Worm (Caenorhabditis elegans) whole organism, young adult: ENCODE data around the gene F57E7.2.

Experiments
- B0019.2 ChIP-seq: fragments of 200-800 bp; sonication (Bioruptor generic); conservative IDR thresholded peaks from 2 replicates; pipeline ENCODE4 v1.3.6; 2022; ENCODE audit warnings: missing genetic modification reagents, missing genetic modification characterization, missing compliant biosample characterization
- C06A6.2 ChIP-seq: fragments of 200-800 bp; sonication (Bioruptor generic); conservative IDR thresholded peaks from 2 replicates; pipeline ENCODE4 v1.3.6; 2022; ENCODE audit warnings: missing genetic modification characterization, missing compliant biosample characterization
- D2030.7 ChIP-seq: fragments of 200-800 bp; sonication (Bioruptor generic); IDR thresholded peaks from 2 replicates; pipeline ENCODE4 v1.3.6; 2022; ENCODE audit warnings: missing genetic modification reagents, missing genetic modification characterization, missing compliant biosample characterization
- F37B4.10 ChIP-seq: fragments of 200-800 bp; sonication (Bioruptor generic); IDR thresholded peaks from 2 replicates; pipeline ENCODE4 v1.3.6; 2022; ENCODE audit warnings: missing genetic modification characterization, missing compliant biosample characterization
- F57C9.4 ChIP-seq: sonication (generic microtip); optimal IDR thresholded peaks from 2 replicates; lab custom pipeline; 2017; ENCODE audit warnings: mild to moderate bottlenecking, missing genetic modification characterization, missing compliant biosample characterization
- T26A5.8 ChIP-seq: sonication (generic microtip); optimal IDR thresholded peaks from 2 replicates; lab custom pipeline; 2016; ENCODE audit warnings: missing genetic modification characterization, missing compliant biosample characterization
- bed-1 ChIP-seq: fragments of 200-800 bp; sonication (Bioruptor generic); IDR thresholded peaks from 2 replicates; pipeline ENCODE4 v1.3.6; 2022; ENCODE audit warnings: missing genetic modification reagents, missing genetic modification characterization, missing compliant biosample characterization
- ceh-27 ChIP-seq: fragments of 200-800 bp; sonication (Bioruptor generic); optimal IDR thresholded peaks from 2 replicates; lab custom pipeline; 2018; ENCODE audit warnings: mild to moderate bottlenecking, missing genetic modification characterization, moderate library complexity, missing compliant biosample characterization
- efl-1 ChIP-seq: fragments of 150-350 bp; optimal IDR thresholded peaks from 2 replicates; lab custom pipeline; 2014; ENCODE audit warnings: missing biosample characterization, missing genetic modification reagents, missing genetic modification characterization
- egl-44 ChIP-seq: fragments of 200-800 bp; sonication (Bioruptor generic); IDR thresholded peaks from 2 replicates; pipeline ENCODE4 v1.3.6; 2022; ENCODE audit warnings: missing genetic modification reagents, missing genetic modification characterization, missing compliant biosample characterization
- egrh-3 ChIP-seq: fragments of 200-800 bp; sonication (Bioruptor generic); IDR thresholded peaks from 2 replicates; pipeline ENCODE4 v1.3.6; 2022; ENCODE audit warnings: missing genetic modification reagents, missing genetic modification characterization, missing compliant biosample characterization
- fkh-3 ChIP-seq: sonication (generic microtip); optimal IDR thresholded peaks from 2 replicates; lab custom pipeline; 2016; ENCODE audit warnings: mild to moderate bottlenecking, missing genetic modification characterization, missing compliant biosample characterization
- hmg-1.2 ChIP-seq: fragments of 200-800 bp; sonication (Bioruptor generic); IDR thresholded peaks from 2 replicates; pipeline ENCODE4 v1.3.6; 2022; ENCODE audit warnings: missing genetic modification reagents, missing genetic modification characterization, missing compliant biosample characterization
- lag-1 ChIP-seq: fragments of 200-800 bp; sonication (Bioruptor generic); IDR thresholded peaks from 2 replicates; pipeline ENCODE4 v1.3.6; 2022; ENCODE audit warnings: missing genetic modification reagents, missing genetic modification characterization, missing compliant biosample characterization
- lin-40 ChIP-seq: sonication (generic microtip); optimal IDR thresholded peaks from 2 replicates; lab custom pipeline; 2016; ENCODE audit warnings: missing genetic modification characterization, mild to moderate bottlenecking, missing compliant biosample characterization, missing genotype, missing genetic modification reagents
- lin-54 ChIP-seq: fragments of 200-800 bp; sonication (Bioruptor generic); optimal IDR thresholded peaks from 2 replicates; lab custom pipeline; 2018; ENCODE audit warnings: mild to moderate bottlenecking, missing genetic modification characterization, missing compliant biosample characterization
- nfyb-1 ChIP-seq: fragments of 200-800 bp; sonication (Bioruptor generic); IDR thresholded peaks from 2 replicates; pipeline ENCODE4 v1.3.6; 2022; ENCODE audit warnings: missing genetic modification reagents, missing genetic modification characterization, missing compliant biosample characterization
- nhr-27 ChIP-seq: fragments of 200-800 bp; sonication (Bioruptor generic); optimal IDR thresholded peaks from 2 replicates; lab custom pipeline; 2018; ENCODE audit warnings: mild to moderate bottlenecking, missing genetic modification characterization, moderate library complexity, missing compliant biosample characterization
- nhr-80 ChIP-seq: sonication (generic microtip); optimal IDR thresholded peaks from 2 replicates; lab custom pipeline; 2016; ENCODE audit warnings: missing genetic modification characterization, missing compliant biosample characterization
- sptf-2 ChIP-seq: fragments of 200-800 bp; sonication (Bioruptor generic); optimal IDR thresholded peaks from 2 replicates; lab custom pipeline; 2018; ENCODE audit warnings: mild to moderate bottlenecking, missing genetic modification characterization, missing compliant biosample characterization
- tbp1 ChIP-seq: fragments of 200-800 bp; sonication (Bioruptor generic); optimal IDR thresholded peaks from 2 replicates; lab custom pipeline; 2018; ENCODE audit warnings: mild to moderate bottlenecking, missing genetic modification characterization, missing compliant biosample characterization
- xnd-1 ChIP-seq: sonication (generic microtip); optimal IDR thresholded peaks from 2 replicates; lab custom pipeline; 2016; ENCODE audit warnings: missing genotype, missing genetic modification reagents, missing genetic modification characterization, missing compliant biosample characterization
- zim-3 ChIP-seq: sonication (generic microtip); optimal IDR thresholded peaks from 2 replicates; lab custom pipeline; 2017; ENCODE audit warnings: mild to moderate bottlenecking, missing genetic modification characterization, moderate library complexity, missing compliant biosample characterization
- ztf-22 ChIP-seq: fragments of 200-800 bp; sonication (Bioruptor generic); optimal IDR thresholded peaks from 2 replicates; lab custom pipeline; 2018; ENCODE audit warnings: mild to moderate bottlenecking, missing genetic modification characterization, moderate library complexity, missing compliant biosample characterization

Gene F57E7.2

ce11 chrV:16437546-16437945 is 45.4 kb downstream of the F57E7.2 start, which contains the start of gene F26D2.15:
Gene F26D2.15 (plus strand): TSS chrV:16437846.
- TF ChIP-seq fkh-3 (no peak), T26A5.8 (tag; lab: Kevin White, UChicago) (no peak), tbp1 (GFP tag; lab: Kevin White, UChicago) (no peak), nhr-27 (tag; lab: Kevin White, UChicago) (no peak), lin-40 (tag; lab: Kevin White, UChicago) (no peak), F57C9.4 (tag; lab: Kevin White, UChicago) (no peak), sptf-2 (no peak), D2030.7 (GFP tag; lab: Robert Waterston, UW) (no peak), lin-54 (no peak), nfyb-1 (no peak), egrh-3 (no peak), ztf-22 (GFP tag; lab: Kevin White, UChicago) (no peak), hmg-1.2 (no peak), F37B4.10 (GFP tag; lab: Robert Waterston, UW) (no peak), lag-1 (GFP tag; lab: Robert Waterston, UW) (no peak), egl-44 (no peak), ceh-27 (GFP tag; lab: Kevin White, UChicago) (no peak), nhr-80 (tag; lab: Kevin White, UChicago) (no peak), efl-1 (GFP tag; lab: Kevin White, UChicago) (no peak)

- TF ChIP-seq bed-1 (GFP tag; lab: Robert Waterston, UW) = no peak
- no peak for TF ChIP-seq zim-3 (tag; lab: Kevin White, UChicago)
Measured at ce11 chrV:16435510-16435909, 47.4 kb downstream of the F57E7.2 start, which contains the start of the genes F26D2.13 and F26D2.14. Gene F26D2.13 (minus strand): TSS chrV:16435610. Gene F26D2.14 (plus strand): TSS chrV:16435855.

- TF ChIP-seq C06A6.2 (GFP tag; lab: Robert Waterston, UW) (no peak), B0019.2 (GFP tag; lab: Robert Waterston, UW) (no peak), xnd-1 (no peak), F37B4.10 (GFP tag; lab: Robert Waterston, UW) (no peak), egl-44 (no peak)
Measured at ce11 chrV:16433471-16433870, 49.5 kb downstream of the F57E7.2 start, which contains the start of gene clec-234. Gene clec-234 (minus strand): TSS chrV:16433571.
